Worm (Caenorhabditis elegans) whole organism, L2 larva: Measurements from ENCODE around the gene set-30.

Experiments
- C34F6.9 ChIP-seq: fragments of 150-350 bp; optimal IDR thresholded peaks from 2 replicates; lab custom pipeline; 2014; ENCODE audit warnings: missing biosample characterization, missing genetic modification characterization
- F13H6.1 ChIP-seq: sonication (generic microtip); optimal IDR thresholded peaks from 2 replicates; lab custom pipeline; 2016; ENCODE audit warnings: missing genetic modification characterization, missing compliant biosample characterization
- alr-1 ChIP-seq: fragments of 150-350 bp; optimal IDR thresholded peaks from 2 replicates; lab custom pipeline; 2014; ENCODE audit warnings: missing biosample characterization, missing genetic modification characterization
- ama-1 ChIP-seq: fragments of 150-350 bp; optimal IDR thresholded peaks from 2 replicates; lab custom pipeline; 2018; ENCODE audit warnings: inconsistent platforms
- ceh-16 ChIP-seq: fragments of 150-350 bp; optimal IDR thresholded peaks from 2 replicates; lab custom pipeline; 2014; ENCODE audit warnings: missing biosample characterization, missing genetic modification characterization
- crh-2 ChIP-seq: sonication (generic microtip); optimal IDR thresholded peaks from 2 replicates; lab custom pipeline; 2017; ENCODE audit warnings: missing biosample characterization, missing genetic modification characterization
- egl-27 ChIP-seq: sonication (generic microtip); optimal IDR thresholded peaks from 3 replicates; lab custom pipeline; 2017; ENCODE audit warnings: missing biosample characterization, missing genetic modification reagents, missing genetic modification characterization
- fos-1 ChIP-seq: fragments of 150-350 bp; optimal IDR thresholded peaks from 2 replicates; lab custom pipeline; 2014; ENCODE audit warnings: missing biosample characterization, missing genetic modification characterization
- gmeb-1 ChIP-seq: fragments of 150-350 bp; optimal IDR thresholded peaks from 2 replicates; lab custom pipeline; 2014; ENCODE audit warnings: missing biosample characterization, missing genetic modification characterization
- lin-11 ChIP-seq: fragments of 150-350 bp; sonication (generic microtip); optimal IDR thresholded peaks from 2 replicates; lab custom pipeline; 2014; ENCODE audit warnings: missing biosample characterization, missing genetic modification characterization, inconsistent platforms, mixed read lengths
- lin-13 ChIP-seq: fragments of 150-350 bp; optimal IDR thresholded peaks from 2 replicates; lab custom pipeline; 2014; ENCODE audit warnings: missing biosample characterization, missing genetic modification reagents, missing genetic modification characterization
- lin-39 ChIP-seq: fragments of 150-350 bp; optimal IDR thresholded peaks from 2 replicates; lab custom pipeline; 2014; ENCODE audit warnings: missing biosample characterization, missing genetic modification reagents, missing genetic modification characterization
- lsy-2 ChIP-seq, 2 experiments: fragments of 150-350 bp in 1 of 2; sonication (generic microtip) in 1 of 2; optimal IDR thresholded peaks; 2 replicates each; lab custom pipeline; 2014 to 2017; ENCODE audit warnings: missing biosample characterization in 2 of 2, missing genetic modification characterization in 2 of 2
- mbf-1 ChIP-seq: sonication (generic microtip); optimal IDR thresholded peaks from 2 replicates; lab custom pipeline; 2017; ENCODE audit warnings: missing biosample characterization, missing genetic modification characterization
- mdl-1 ChIP-seq, 2 experiments: fragments of 150-350 bp in 1 of 2; sonication (generic microtip) in 1 of 2; optimal IDR thresholded peaks; 2 replicates each; lab custom pipeline; 2017; ENCODE audit warnings: missing biosample characterization in 2 of 2, missing genetic modification characterization in 2 of 2
- nhr-10 ChIP-seq: sonication (generic microtip); optimal IDR thresholded peaks from 2 replicates; lab custom pipeline; 2017; ENCODE audit warnings: missing biosample characterization, missing genetic modification characterization
- nhr-11 ChIP-seq: fragments of 150-350 bp; optimal IDR thresholded peaks from 2 replicates; lab custom pipeline; 2014; ENCODE audit warnings: missing biosample characterization, missing genetic modification characterization
- nhr-12 ChIP-seq: fragments of 150-350 bp; optimal IDR thresholded peaks from 2 replicates; lab custom pipeline; 2014; ENCODE audit warnings: missing biosample characterization, missing genetic modification characterization
- nhr-129 ChIP-seq: fragments of 150-350 bp; optimal IDR thresholded peaks from 2 replicates; lab custom pipeline; 2014; ENCODE audit warnings: missing biosample characterization, missing genetic modification characterization
- nhr-21 ChIP-seq: fragments of 150-350 bp; optimal IDR thresholded peaks from 2 replicates; lab custom pipeline; 2014; ENCODE audit warnings: missing biosample characterization, missing genetic modification characterization
- nhr-237 ChIP-seq: fragments of 150-350 bp; optimal IDR thresholded peaks from 2 replicates; lab custom pipeline; 2014; ENCODE audit warnings: missing biosample characterization, missing genetic modification characterization
- nhr-6 ChIP-seq: fragments of 150-350 bp; optimal IDR thresholded peaks from 2 replicates; lab custom pipeline; 2014; ENCODE audit warnings: missing biosample characterization, missing genetic modification characterization
- sem-4 ChIP-seq: fragments of 150-350 bp; optimal IDR thresholded peaks from 2 replicates; lab custom pipeline; 2014; ENCODE audit warnings: missing biosample characterization, missing genetic modification reagents, missing genetic modification characterization
- sma-3 ChIP-seq: sonication (generic microtip); optimal IDR thresholded peaks from 2 replicates; lab custom pipeline; 2016; ENCODE audit warnings: missing genetic modification reagents, missing genetic modification characterization, missing compliant biosample characterization
- sma-9 ChIP-seq, 2 experiments: fragments of 150-350 bp in 1 of 2; sonication (generic microtip) in 1 of 2; optimal IDR thresholded peaks; 2 replicates each; lab custom pipeline; 2014 to 2016; ENCODE audit warnings: missing genetic modification characterization in 2 of 2, mild to moderate bottlenecking in 1 of 2, missing biosample characterization in 1 of 2, missing compliant biosample characterization in 1 of 2, missing genetic modification reagents in 1 of 2, moderate library complexity in 1 of 2
- snpc-4 ChIP-seq: fragments of 150-350 bp; optimal IDR thresholded peaks from 2 replicates; lab custom pipeline; 2014; ENCODE audit warnings: missing biosample characterization, missing genetic modification characterization
- unc-39 ChIP-seq: fragments of 150-350 bp; optimal IDR thresholded peaks from 2 replicates; lab custom pipeline; 2014; ENCODE audit warnings: missing biosample characterization, missing genetic modification characterization
- unc-55 ChIP-seq: fragments of 150-350 bp; sonication (generic microtip); optimal IDR thresholded peaks from 3 replicates; lab custom pipeline; 2014; ENCODE audit warnings: missing biosample characterization, missing genetic modification reagents, missing genetic modification characterization
- zag-1 ChIP-seq: fragments of 150-350 bp; optimal IDR thresholded peaks from 2 replicates; lab custom pipeline; 2014; ENCODE audit warnings: missing biosample characterization, missing genetic modification characterization
- ztf-1 ChIP-seq: fragments of 200-800 bp; sonication (Bioruptor generic); conservative IDR thresholded peaks from 2 replicates; pipeline ENCODE4 v1.3.6; 2022; ENCODE audit warnings: missing genetic modification characterization, missing compliant biosample characterization
- ztf-11 ChIP-seq: sonication (generic microtip); optimal IDR thresholded peaks from 2 replicates; lab custom pipeline; 2017; ENCODE audit warnings: missing biosample characterization, missing genetic modification characterization

set-30 gene

DNA sequence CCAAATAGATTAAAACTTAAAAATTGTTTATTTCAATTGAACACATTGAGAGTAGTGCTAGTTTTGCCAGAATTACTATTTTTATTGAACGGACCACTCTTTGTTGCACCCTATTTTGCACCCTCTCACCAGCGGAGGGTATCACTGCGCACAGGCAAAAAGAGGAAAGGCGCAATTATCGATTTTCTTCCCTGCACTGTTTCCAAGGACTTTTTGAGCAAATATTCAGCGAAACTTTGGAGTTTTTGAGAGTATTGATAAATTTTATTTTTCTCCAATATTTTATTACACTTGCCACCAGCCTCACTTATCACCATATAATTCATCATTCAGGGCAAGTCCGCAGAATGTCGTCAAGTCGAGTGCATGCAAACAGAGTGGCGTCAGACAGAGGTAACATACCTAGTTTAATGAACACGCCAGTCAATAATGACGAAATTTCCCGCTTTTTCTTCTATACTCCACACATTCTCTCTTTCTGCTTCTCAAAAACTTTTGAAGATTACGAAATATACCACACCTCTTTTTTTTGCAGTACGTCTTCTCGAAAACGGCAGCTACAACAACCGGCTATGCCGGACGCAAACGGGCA, 19.1 kb downstream of the set-30 start:
- TF ChIP-seq gmeb-1 (peak; percentile 0), crh-2 (tag; lab: Kevin White, UChicago) (peak; percentile 51), nhr-129 (tag; lab: Kevin White, UChicago) (peak; percentile 72), lin-13 (peak; percentile 18), egl-27 (tag; lab: Kevin White, UChicago) (no peak), sma-9 (GFP tag; optimal IDR thresholded peaks at IDR 0.05; lab: Kevin White, UChicago) (peak; percentile 20), sma-9 (tag; optimal IDR thresholded peaks at IDR 0.05; lab: Kevin White, UChicago) (no peak), alr-1 (tag; lab: Kevin White, UChicago) (no peak), unc-55 (GFP tag; lab: Kevin White, UChicago) (peak; percentile 75), C34F6.9 (tag; lab: Kevin White, UChicago) (peak; percentile 56), lsy-2 (tag; optimal IDR thresholded peaks at IDR 0.05; lab: Kevin White, UChicago) (peak in 1 of 2 experiments; percentile 27), fos-1 (tag; lab: Kevin White, UChicago) (peak; percentile 70), snpc-4 (no peak), sma-3 (GFP tag; lab: Kevin White, UChicago) (no peak)

DNA sequence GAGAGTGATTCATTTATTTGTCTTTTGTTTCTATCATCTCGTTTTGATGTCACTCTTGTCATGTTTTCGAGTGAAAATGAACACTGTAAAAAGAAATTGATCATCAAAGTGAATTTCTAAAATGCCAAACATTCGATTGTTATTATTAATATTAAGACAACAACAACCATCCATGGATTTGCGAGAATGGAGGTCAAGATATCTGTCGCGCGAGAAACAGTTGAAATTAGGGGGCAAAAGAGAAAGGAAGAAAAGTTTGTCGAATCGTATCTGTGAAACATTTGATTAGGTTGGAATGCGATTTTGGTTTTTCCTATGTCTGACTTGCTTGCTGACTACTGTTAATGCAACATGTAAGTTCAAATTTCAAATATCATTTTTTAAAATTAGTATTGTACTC, 21.9 kb downstream of the set-30 start, which contains the start of gene ZC449.2:
TSS of gene ZC449.2 (plus strand) at position 290 of the 400 bp plus-strand sequence.
- TF ChIP-seq lin-39 (tag; lab: Kevin White, UChicago) (no peak), snpc-4 (no peak), nhr-21 (tag; lab: Kevin White, UChicago) (no peak), nhr-6 (no peak), F13H6.1 (no peak), ama-1 (lab: Kevin White, UChicago) (no peak), ztf-11 (tag; lab: Kevin White, UChicago) (no peak), mbf-1 (tag; lab: Kevin White, UChicago) (no peak), sem-4 (tag; lab: Kevin White, UChicago) (no peak), crh-2 (tag; lab: Kevin White, UChicago) (no peak)

ce11 chrX:5022682-5023081, 23.6 kb downstream of the set-30 start:
- TF ChIP-seq egl-27 (tag; lab: Kevin White, UChicago) = no peak
- no peak for TF ChIP-seq mbf-1 (tag; lab: Kevin White, UChicago)
- TF ChIP-seq lin-13 = peak; percentile 37
- TF ChIP-seq lsy-2 (tag; optimal IDR thresholded peaks at IDR 0.05; lab: Kevin White, UChicago) = peak in 1 of 2 experiments; percentile 47
- TF ChIP-seq crh-2 (tag; lab: Kevin White, UChicago) = peak; percentile 74
- TF ChIP-seq ama-1 (lab: Kevin White, UChicago) = no peak
- TF ChIP-seq nhr-11 (tag; lab: Kevin White, UChicago) = no peak
- TF ChIP-seq nhr-12 = no peak
- peak; percentile 22 for TF ChIP-seq unc-55 (GFP tag; lab: Kevin White, UChicago)
- peak; percentile 43 for TF ChIP-seq F13H6.1
- TF ChIP-seq sma-9 (GFP tag; optimal IDR thresholded peaks at IDR 0.05; lab: Kevin White, UChicago) = peak; percentile 73
- TF ChIP-seq sma-9 (tag; optimal IDR thresholded peaks at IDR 0.05; lab: Kevin White, UChicago) = no peak
- peak in 1 of 2 experiments; percentile 19 for TF ChIP-seq mdl-1 (tag; optimal IDR thresholded peaks at IDR 0.05; lab: Kevin White, UChicago)
- TF ChIP-seq nhr-129 (tag; lab: Kevin White, UChicago) = peak; percentile 83
- peak; percentile 43 for TF ChIP-seq lin-11 (tag; lab: Kevin White, UChicago)
- peak; percentile 14 for TF ChIP-seq C34F6.9 (tag; lab: Kevin White, UChicago)
- peak; percentile 23 for TF ChIP-seq ceh-16 (tag; lab: Kevin White, UChicago)
- TF ChIP-seq sma-3 (GFP tag; lab: Kevin White, UChicago) = peak; percentile 31
- TF ChIP-seq fos-1 (tag; lab: Kevin White, UChicago) = peak; percentile 54
- TF ChIP-seq zag-1 (tag; lab: Kevin White, UChicago) = peak; percentile 8
- TF ChIP-seq nhr-237 (tag; lab: Kevin White, UChicago) = no peak
- no peak for TF ChIP-seq unc-39 (tag; lab: Kevin White, UChicago)
- no peak for TF ChIP-seq ztf-1 (GFP tag; lab: Robert Waterston, UW)
- TF ChIP-seq nhr-21 (tag; lab: Kevin White, UChicago) = peak; percentile 51
- TF ChIP-seq, all 48 proteins: peak for 15

- TF ChIP-seq nhr-21 (tag; lab: Kevin White, UChicago) (peak; percentile 32), snpc-4 (no peak)
Observed at ce11 chrX:5024300-5024699, 25.2 kb downstream of the set-30 start, which contains the start of gene ZC449.1. ZC449.1 (plus strand) TSS chrX:5024420.

ce11 chrX:5026461-5026860, 27.4 kb downstream of the set-30 start:
- no peak for TF ChIP-seq nhr-129 (tag; lab: Kevin White, UChicago)
- peak; percentile 38 for TF ChIP-seq unc-55 (GFP tag; lab: Kevin White, UChicago)
- TF ChIP-seq nhr-10 (tag; lab: Kevin White, UChicago) = no peak
